Fruit fly (Drosophila melanogaster) whole organism, embryonic: Measurements from ENCODE around the gene Elo68alpha.

ENCODE experiments used
- B-H1 ChIP-seq: fragments of 200-800 bp; sonication (Bioruptor generic); IDR thresholded peaks from 3 replicates; pipeline ENCODE4 v1.3.6; 2022; ENCODE audit warnings: missing biosample characterization, missing genetic modification characterization
- Bteb2 ChIP-seq: fragments of 200-800 bp; sonication (Bioruptor generic); optimal IDR thresholded peaks from 2 replicates; lab custom pipeline; 2016; ENCODE audit warnings: missing biosample characterization, missing genetic modification characterization
- CG1024 ChIP-seq: fragments of 200-800 bp; sonication (Bioruptor generic); IDR thresholded peaks from 2 replicates; pipeline ENCODE4 v1.3.6; 2022; ENCODE audit warnings: missing biosample characterization, missing genetic modification characterization
- CG10366 ChIP-seq: fragments of 200-800 bp; sonication (Bioruptor generic); IDR thresholded peaks from 2 replicates; pipeline ENCODE4 v1.3.6; 2022; ENCODE audit warnings: missing biosample characterization, missing genetic modification characterization
- CG11456 ChIP-seq: fragments of 200-800 bp; sonication (Bioruptor generic); IDR thresholded peaks from 3 replicates; pipeline ENCODE4 v1.3.6; 2022; ENCODE audit warnings: missing biosample characterization, missing genetic modification characterization
- CG12155 ChIP-seq: fragments of 200-800 bp; sonication (Bioruptor generic); optimal IDR thresholded peaks from 3 replicates; lab custom pipeline; 2016; ENCODE audit warnings: missing biosample characterization, missing genetic modification characterization
- CG12299 ChIP-seq: fragments of 200-800 bp; sonication (Bioruptor generic); optimal IDR thresholded peaks from 2 replicates; lab custom pipeline; 2018; ENCODE audit warnings: missing biosample characterization, mild to moderate bottlenecking, missing genetic modification characterization
- CG12659 ChIP-seq: fragments of 200-800 bp; sonication (Bioruptor generic); optimal IDR thresholded peaks from 3 replicates; lab custom pipeline; 2017; ENCODE audit warnings: mild to moderate bottlenecking, missing biosample characterization, missing genetic modification reagents, missing genetic modification characterization
- CG12769 ChIP-seq: fragments of 200-800 bp; sonication (Bioruptor generic); optimal IDR thresholded peaks from 2 replicates; lab custom pipeline; 2019; ENCODE audit warnings: missing biosample characterization, mild to moderate bottlenecking, missing genetic modification characterization, moderate library complexity
- CG13424 ChIP-seq: fragments of 200-800 bp; sonication (Bioruptor generic); optimal IDR thresholded peaks from 2 replicates; lab custom pipeline; 2019; ENCODE audit warnings: missing biosample characterization, mild to moderate bottlenecking, missing genetic modification characterization, moderate library complexity
- CG14667 ChIP-seq: fragments of 200-800 bp; sonication (Bioruptor generic); IDR thresholded peaks from 2 replicates; pipeline ENCODE4 v1.3.6; 2022; ENCODE audit warnings: missing biosample characterization, missing genetic modification characterization
- CG17568 ChIP-seq: fragments of 200-800 bp; sonication (Bioruptor generic); optimal IDR thresholded peaks from 2 replicates; lab custom pipeline; 2018; ENCODE audit warnings: missing biosample characterization, mild to moderate bottlenecking, missing genetic modification characterization, moderate library complexity
- CG32532 ChIP-seq: fragments of 200-800 bp; sonication (Bioruptor generic); IDR thresholded peaks from 2 replicates; pipeline ENCODE4 v1.3.6; 2022; ENCODE audit warnings: missing biosample characterization, missing genetic modification characterization
- CG32767 ChIP-seq: fragments of 200-800 bp; sonication (Bioruptor generic); IDR thresholded peaks from 2 replicates; pipeline ENCODE4 v1.3.6; 2022; ENCODE audit warnings: missing biosample characterization, missing genetic modification characterization
- CG33213 ChIP-seq: fragments of 200-800 bp; sonication (Bioruptor generic); optimal IDR thresholded peaks from 3 replicates; lab custom pipeline; 2016; ENCODE audit warnings: missing biosample characterization, missing genetic modification characterization
- CG4730 ChIP-seq: fragments of 200-800 bp; sonication (Bioruptor generic); IDR thresholded peaks from 2 replicates; pipeline ENCODE4 v1.3.6; 2022; ENCODE audit warnings: missing biosample characterization, missing genetic modification characterization
- D ChIP-seq, 2 experiments: fragments of 200-800 bp in 1 of 2; fragments of >200 bp in 1 of 2; sonication (Bioruptor generic) in 1 of 2; optimal IDR thresholded peaks; 2 replicates in 1 of 2; 3 replicates in 1 of 2; lab custom pipeline; 2017; ENCODE audit warnings: mild to moderate bottlenecking in 1 of 2, missing biosample characterization in 1 of 2, missing genetic modification characterization in 1 of 2, missing genetic modification reagents in 1 of 2
- Dref ChIP-seq: fragments of 200-800 bp; sonication (Bioruptor generic); IDR thresholded peaks from 2 replicates; pipeline ENCODE4 v1.3.6; 2022; ENCODE audit warnings: missing biosample characterization, missing genetic modification characterization
- E2f1 ChIP-seq: fragments of 200-800 bp; sonication (Bioruptor generic); IDR thresholded peaks from 2 replicates; pipeline ENCODE4 v1.3.6; 2022; ENCODE audit warnings: missing biosample characterization, missing genetic modification characterization
- H2.0 ChIP-seq: fragments of 200-800 bp; sonication (Bioruptor generic); IDR thresholded peaks from 2 replicates; pipeline ENCODE4 v1.3.6; 2022; ENCODE audit warnings: missing biosample characterization, missing genetic modification characterization
- HLH4C ChIP-seq: fragments of 200-800 bp; sonication (Bioruptor generic); IDR thresholded peaks from 3 replicates; pipeline ENCODE4 v1.3.6; 2022; ENCODE audit warnings: missing biosample characterization, missing genetic modification characterization; ENCODE audit not compliant: partially characterized antibody
- HLH54F ChIP-seq: fragments of 200-800 bp; sonication (Bioruptor generic); optimal IDR thresholded peaks from 3 replicates; lab custom pipeline; 2016; ENCODE audit warnings: missing biosample characterization, missing genetic modification characterization
- HmgD ChIP-seq: fragments of 200-800 bp; sonication (Bioruptor generic); optimal IDR thresholded peaks from 3 replicates; lab custom pipeline; 2016; ENCODE audit warnings: missing biosample characterization, missing genetic modification characterization
- HmgZ ChIP-seq: fragments of 200-800 bp; sonication (Bioruptor generic); optimal IDR thresholded peaks from 2 replicates; lab custom pipeline; 2018; ENCODE audit warnings: missing biosample characterization, mild to moderate bottlenecking, missing genetic modification characterization
- Hmr ChIP-seq: fragments of 200-800 bp; sonication (Bioruptor generic); optimal IDR thresholded peaks from 3 replicates; lab custom pipeline; 2017; ENCODE audit warnings: mild to moderate bottlenecking, missing biosample characterization, missing genetic modification reagents, missing genetic modification characterization
- Hr39 ChIP-seq: fragments of >200 bp; optimal IDR thresholded peaks from 2 replicates; lab custom pipeline; 2017
- Jarid2 ChIP-seq: fragments of 200-800 bp; sonication (Bioruptor generic); optimal IDR thresholded peaks from 3 replicates; lab custom pipeline; 2017; ENCODE audit warnings: mild to moderate bottlenecking, missing biosample characterization, missing genetic modification reagents, missing genetic modification characterization
- Max ChIP-seq: fragments of 200-800 bp; sonication (Bioruptor generic); optimal IDR thresholded peaks from 2 replicates; lab custom pipeline; 2016; ENCODE audit warnings: missing biosample characterization, mild to moderate bottlenecking, missing genetic modification characterization
- Trl ChIP-seq, 3 experiments: fragments of >200 bp in 2 of 3; fragments of 200-800 bp in 1 of 3; sonication (Bioruptor generic) in 1 of 3; optimal IDR thresholded peaks; 2 replicates in 1 of 3; 3 replicates in 2 of 3; lab custom pipeline; 2016 to 2017; ENCODE audit warnings: missing biosample characterization in 1 of 3, missing genetic modification characterization in 1 of 3
- Vsx1 ChIP-seq: fragments of 200-800 bp; sonication (Bioruptor generic); optimal IDR thresholded peaks from 2 replicates; lab custom pipeline; 2017; ENCODE audit warnings: missing biosample characterization, mild to moderate bottlenecking, missing genetic modification characterization, missing genetic modification reagents
- YL-1 ChIP-seq: fragments of 200-800 bp; sonication (Bioruptor generic); optimal IDR thresholded peaks from 3 replicates; lab custom pipeline; 2017; ENCODE audit warnings: missing biosample characterization, mild to moderate bottlenecking, missing genetic modification characterization
- bsh ChIP-seq, 2 experiments: fragments of 200-800 bp; sonication (Bioruptor generic); optimal IDR thresholded peaks; 2 replicates each; lab custom pipeline; 2017 to 2018; ENCODE audit warnings: mild to moderate bottlenecking in 2 of 2, missing biosample characterization in 2 of 2, missing genetic modification characterization in 2 of 2, moderate library complexity in 1 of 2
- crol ChIP-seq: fragments of 200-800 bp; sonication (Bioruptor generic); IDR thresholded peaks from 2 replicates; pipeline ENCODE4 v1.3.6; 2022; ENCODE audit warnings: missing biosample characterization, missing genetic modification characterization
- dysf ChIP-seq: fragments of 200-800 bp; sonication (Bioruptor generic); IDR thresholded peaks from 3 replicates; pipeline ENCODE4 v1.3.6; 2022; ENCODE audit warnings: missing biosample characterization, missing genetic modification characterization
- ems ChIP-seq: fragments of 200-800 bp; sonication (Bioruptor generic); optimal IDR thresholded peaks from 3 replicates; lab custom pipeline; 2016; ENCODE audit warnings: missing biosample characterization, missing genetic modification characterization
- esg ChIP-seq: fragments of 200-800 bp; sonication (Bioruptor generic); conservative IDR thresholded peaks from 2 replicates; pipeline ENCODE4 v1.3.6; 2022; ENCODE audit warnings: missing biosample characterization, missing genetic modification characterization
- fd3F ChIP-seq: fragments of 200-800 bp; sonication (Bioruptor generic); optimal IDR thresholded peaks from 2 replicates; lab custom pipeline; 2018; ENCODE audit warnings: missing biosample characterization, mild to moderate bottlenecking, missing genetic modification characterization, moderate library complexity
- grau ChIP-seq: fragments of 200-800 bp; optimal IDR thresholded peaks from 3 replicates; lab custom pipeline; 2019; ENCODE audit warnings: missing biosample characterization, mild to moderate bottlenecking, missing genetic modification characterization, moderate library complexity
- gt ChIP-seq: fragments of 200-800 bp; sonication (Bioruptor generic); IDR thresholded peaks from 2 replicates; pipeline ENCODE4 v1.3.6; 2022; ENCODE audit warnings: missing biosample characterization, missing genetic modification characterization
- klu ChIP-seq: fragments of 200-800 bp; sonication (Bioruptor generic); IDR thresholded peaks from 2 replicates; pipeline ENCODE4 v1.3.6; 2022; ENCODE audit warnings: missing biosample characterization, missing genetic modification characterization
- nerfin-1 ChIP-seq: fragments of 200-800 bp; sonication (Bioruptor generic); optimal IDR thresholded peaks from 3 replicates; lab custom pipeline; 2019; ENCODE audit warnings: missing biosample characterization, mild to moderate bottlenecking, missing genetic modification characterization, moderate library complexity
- pho ChIP-seq: fragments of 200-800 bp; sonication (Bioruptor generic); optimal IDR thresholded peaks from 2 replicates; lab custom pipeline; 2016; ENCODE audit warnings: missing biosample characterization, missing genetic modification characterization
- sd ChIP-seq: fragments of 200-800 bp; sonication (Bioruptor generic); optimal IDR thresholded peaks from 3 replicates; lab custom pipeline; 2018; ENCODE audit warnings: missing biosample characterization, mild to moderate bottlenecking, missing genetic modification characterization, moderate library complexity
- sna ChIP-seq: fragments of 200-800 bp; sonication (Bioruptor generic); IDR thresholded peaks from 2 replicates; pipeline ENCODE4 v1.3.6; 2022; ENCODE audit warnings: missing biosample characterization, missing genetic modification characterization; ENCODE audit not compliant: partially characterized antibody
- tin ChIP-seq: fragments of 200-800 bp; sonication (Bioruptor generic); optimal IDR thresholded peaks from 3 replicates; lab custom pipeline; 2016; ENCODE audit warnings: missing biosample characterization, missing genetic modification characterization
- ttk ChIP-seq: fragments of 200-800 bp; sonication (Bioruptor generic); IDR thresholded peaks from 2 replicates; pipeline ENCODE4 v2.1.2; 2022; ENCODE audit warnings: missing biosample characterization, missing genetic modification characterization
- twi ChIP-seq: fragments of 200-800 bp; optimal IDR thresholded peaks from 2 replicates; lab custom pipeline; 2019; ENCODE audit warnings: missing biosample characterization, mild to moderate bottlenecking, missing genetic modification characterization, moderate library complexity
- wor ChIP-seq: fragments of 200-800 bp; sonication (Bioruptor generic); IDR thresholded peaks from 2 replicates; pipeline ENCODE4 v1.3.6; 2022; ENCODE audit warnings: missing biosample characterization, missing genetic modification characterization
- yki ChIP-seq: fragments of >200 bp; optimal IDR thresholded peaks from 3 replicates; lab custom pipeline; 2018

Elo68alpha gene

dm6 chr3L:11074043-11074853 lies 28.6 kb downstream of the Elo68alpha start, which contains the start of the genes Pfdn2 and Noc1 (continued):
- TF ChIP-seq Trl (optimal IDR thresholded peaks at IDR 0.05; lab: Kevin White, UChicago) (no peak), Trl (GFP tag; optimal IDR thresholded peaks at IDR 0.05; lab: Kevin White, UChicago) (peak; percentile 32), B-H1 (GFP tag; lab: Robert Waterston, UW) (no peak), tin (peak; percentile 23), nerfin-1 (no peak), bsh (GFP tag; optimal IDR thresholded peaks at IDR 0.05; lab: Kevin White, UChicago) (peak in 1 of 2 experiments; percentile 62), CG12155 (GFP tag; lab: Kevin White, UChicago) (peak; percentile 54), CG12659 (GFP tag; lab: Kevin White, UChicago) (peak; percentile 74), twi (tag; lab: Kevin White, UChicago) (peak; percentile 82), E2f1 (GFP tag; lab: Robert Waterston, UW) (peak; percentile 42; the same call in 1 of the 2 replicates), CG12299 (tag; lab: Kevin White, UChicago) (peak; percentile 25), Vsx1 (GFP tag; lab: Kevin White, UChicago) (no peak), Hmr (GFP tag; lab: Kevin White, UChicago) (no peak), crol (GFP tag; lab: Robert Waterston, UW) (no peak), CG33213 (GFP tag; lab: Kevin White, UChicago) (no peak), ems (no peak), H2.0 (GFP tag; lab: Robert Waterston, UW) (no peak), CG4730 (no peak), CG13424 (tag; lab: Kevin White, UChicago) (peak; percentile 73), HLH54F (no peak), HLH4C (GFP tag; lab: Robert Waterston, UW) (no peak), CG17568 (no peak), D (optimal IDR thresholded peaks at IDR 0.05; lab: Kevin White, UChicago) (peak; percentile 73), D (GFP tag; optimal IDR thresholded peaks at IDR 0.05; lab: Kevin White, UChicago) (no peak), Jarid2 (GFP tag; lab: Kevin White, UChicago) (no peak), yki (no peak), Dref (GFP tag; lab: Robert Waterston, UW) (no peak), fd3F (GFP tag; lab: Kevin White, UChicago) (peak; percentile 53), CG10366 (GFP tag; lab: Robert Waterston, UW) (peak; percentile 50; the same call in 1 of the 2 replicates), Bteb2 (no peak), pho (GFP tag; lab: Kevin White, UChicago) (no peak), Hr39 (lab: Kevin White, UChicago) (no peak), grau (tag; lab: Kevin White, UChicago) (peak; percentile 71), esg (peak; percentile 44; the same call in 1 of the 2 replicates), HmgD (GFP tag; lab: Kevin White, UChicago) (no peak), ttk (GFP tag; lab: Robert Waterston, UW) (0 out of 2 replicates have a peak, but pooled peaks have one; percentile 27), CG14667 (GFP tag; lab: Robert Waterston, UW) (peak; percentile 12; the same call in 1 of the 2 replicates), sd (tag; lab: Kevin White, UChicago) (no peak), dysf (GFP tag; lab: Robert Waterston, UW) (peak; percentile 60; the same call in 2 of the 3 replicates), HmgZ (tag; lab: Kevin White, UChicago) (peak; percentile 36), Max (GFP tag; lab: Kevin White, UChicago) (peak; percentile 54), CG12769 (tag; lab: Kevin White, UChicago) (no peak), CG32532 (peak; percentile 70), YL-1 (GFP tag; lab: Kevin White, UChicago) (peak; percentile 33), CG11456 (GFP tag; lab: Robert Waterston, UW) (no peak), CG32767 (0 out of 2 replicates have a peak, but pooled peaks have one; percentile 30), klu (GFP tag; lab: Robert Waterston, UW) (no peak), gt (GFP tag; lab: Robert Waterston, UW) (no peak), wor (no peak), sna (GFP tag; lab: Robert Waterston, UW) (no peak), CG1024 (GFP tag; lab: Robert Waterston, UW) (no peak)
